Worm (Caenorhabditis elegans) whole organism, young adult: Measurements from ENCODE around the gene Y39G8B.5.

Source experiments
- B0336.3 ChIP-seq: fragments of 200-800 bp; sonication (Bioruptor generic); IDR thresholded peaks from 2 replicates; pipeline ENCODE4 v1.3.6; 2022; ENCODE audit warnings: missing genetic modification characterization, missing compliant biosample characterization
- D2030.7 ChIP-seq: fragments of 200-800 bp; sonication (Bioruptor generic); IDR thresholded peaks from 2 replicates; pipeline ENCODE4 v1.3.6; 2022; ENCODE audit warnings: missing genetic modification reagents, missing genetic modification characterization, missing compliant biosample characterization
- F49E8.2 ChIP-seq: sonication (generic microtip); optimal IDR thresholded peaks from 3 replicates; lab custom pipeline; 2017; ENCODE audit warnings: missing genetic modification characterization, mild to moderate bottlenecking, missing compliant biosample characterization, antibody characterized with exemption, moderate library complexity; ENCODE audit not compliant: insufficient read depth
- F55B11.4 ChIP-seq: sonication (generic microtip); optimal IDR thresholded peaks from 2 replicates; lab custom pipeline; 2016; ENCODE audit warnings: missing compliant biosample characterization, missing genetic modification characterization, borderline replicate concordance; ENCODE audit not compliant: insufficient read depth
- T26A5.8 ChIP-seq: sonication (generic microtip); optimal IDR thresholded peaks from 2 replicates; lab custom pipeline; 2016; ENCODE audit warnings: missing genetic modification characterization, missing compliant biosample characterization
- Y53G8AR.9 ChIP-seq: fragments of 200-800 bp; sonication (Bioruptor generic); conservative IDR thresholded peaks from 2 replicates; pipeline ENCODE4 v1.3.6; 2022; ENCODE audit warnings: missing genetic modification reagents, missing genetic modification characterization, missing compliant biosample characterization
- Y67H2A.10 ChIP-seq: fragments of 200-800 bp; sonication (Bioruptor generic); conservative IDR thresholded peaks from 2 replicates; pipeline ENCODE4 v1.3.6; 2022; ENCODE audit warnings: missing genetic modification reagents, missing genetic modification characterization, missing compliant biosample characterization
- Y95B8A.8 ChIP-seq: fragments of 200-800 bp; sonication (Bioruptor generic); IDR thresholded peaks from 2 replicates; pipeline ENCODE4 v1.3.6; 2022; ENCODE audit warnings: missing genetic modification reagents, missing genetic modification characterization, missing compliant biosample characterization
- aptf-2 ChIP-seq: fragments of 200-800 bp; sonication (Bioruptor generic); conservative IDR thresholded peaks from 2 replicates; pipeline ENCODE4 v1.3.6; 2022; ENCODE audit warnings: missing genetic modification reagents, missing genetic modification characterization, missing compliant biosample characterization
- aptf-3 ChIP-seq: fragments of 200-800 bp; sonication (Bioruptor generic); IDR thresholded peaks from 2 replicates; pipeline ENCODE4 v1.3.6; 2022; ENCODE audit warnings: missing genetic modification characterization, missing compliant biosample characterization
- atf-7 ChIP-seq: sonication (generic microtip); optimal IDR thresholded peaks from 2 replicates; lab custom pipeline; 2017; ENCODE audit warnings: mild to moderate bottlenecking, missing genetic modification characterization, missing compliant biosample characterization
- attf-3 ChIP-seq: fragments of 200-800 bp; sonication (Bioruptor generic); conservative IDR thresholded peaks from 2 replicates; pipeline ENCODE4 v1.3.6; 2022; ENCODE audit warnings: missing genetic modification reagents, missing genetic modification characterization, missing compliant biosample characterization
- attf-6 ChIP-seq: fragments of 200-800 bp; sonication (Bioruptor generic); IDR thresholded peaks from 2 replicates; pipeline ENCODE4 v1.3.6; 2022; ENCODE audit warnings: missing genetic modification reagents, missing genetic modification characterization, missing compliant biosample characterization
- egrh-3 ChIP-seq: fragments of 200-800 bp; sonication (Bioruptor generic); IDR thresholded peaks from 2 replicates; pipeline ENCODE4 v1.3.6; 2022; ENCODE audit warnings: missing genetic modification reagents, missing genetic modification characterization, missing compliant biosample characterization
- hmg-1.2 ChIP-seq: fragments of 200-800 bp; sonication (Bioruptor generic); IDR thresholded peaks from 2 replicates; pipeline ENCODE4 v1.3.6; 2022; ENCODE audit warnings: missing genetic modification reagents, missing genetic modification characterization, missing compliant biosample characterization
- hrde-1 ChIP-seq: sonication (generic microtip); optimal IDR thresholded peaks from 2 replicates; lab custom pipeline; 2016; ENCODE audit warnings: missing genetic modification characterization, mild to moderate bottlenecking, missing compliant biosample characterization, moderate library complexity, missing genotype, missing genetic modification reagents, borderline replicate concordance
- hsf-1 ChIP-seq: fragments of 200-800 bp; sonication (Bioruptor generic); IDR thresholded peaks from 2 replicates; pipeline ENCODE4 v1.3.6; 2022; ENCODE audit warnings: missing genetic modification reagents, missing genetic modification characterization, missing compliant biosample characterization
- let-526 ChIP-seq: fragments of 200-800 bp; sonication (Bioruptor generic); IDR thresholded peaks from 2 replicates; pipeline ENCODE4 v1.3.6; 2022; ENCODE audit warnings: missing genetic modification reagents, missing genetic modification characterization, missing compliant biosample characterization
- let-607 ChIP-seq, 2 experiments: fragments of 200-800 bp in 1 of 2; sonication (Bioruptor generic) in 1 of 2; sonication (generic microtip) in 1 of 2; optimal IDR thresholded peaks; 2 replicates each; lab custom pipeline; 2016 to 2018; ENCODE audit warnings: mild to moderate bottlenecking in 2 of 2, missing compliant biosample characterization in 2 of 2, missing genetic modification characterization in 2 of 2, moderate library complexity in 2 of 2, missing genotype in 1 of 2
- lir-1 ChIP-seq: fragments of 200-800 bp; sonication (Bioruptor generic); conservative IDR thresholded peaks from 2 replicates; pipeline ENCODE4 v1.3.6; 2022; ENCODE audit warnings: missing genetic modification reagents, missing genetic modification characterization, missing compliant biosample characterization
- nfya-1 ChIP-seq: sonication (generic microtip); optimal IDR thresholded peaks from 2 replicates; lab custom pipeline; 2017; ENCODE audit warnings: antibody characterized with exemption, missing compliant biosample characterization, missing genetic modification characterization, borderline replicate concordance; ENCODE audit not compliant: insufficient read depth
- nhr-179 ChIP-seq: sonication (generic microtip); optimal IDR thresholded peaks from 2 replicates; lab custom pipeline; 2016; ENCODE audit warnings: mild to moderate bottlenecking, missing genetic modification characterization, missing compliant biosample characterization
- nhr-80 ChIP-seq: sonication (generic microtip); optimal IDR thresholded peaks from 2 replicates; lab custom pipeline; 2016; ENCODE audit warnings: missing genetic modification characterization, missing compliant biosample characterization
- rec-8 ChIP-seq, 2 experiments: sonication (generic microtip); optimal IDR thresholded peaks; 2 replicates each; lab custom pipeline; 2016; ENCODE audit warnings: mild to moderate bottlenecking in 2 of 2, missing genetic modification characterization in 2 of 2, missing genetic modification reagents in 2 of 2, missing genotype in 2 of 2, missing biosample characterization in 1 of 2, missing compliant biosample characterization in 1 of 2, moderate library complexity in 1 of 2
- rpc-1 ChIP-seq, 2 experiments: fragments of 150-350 bp in 1 of 2; sonication (generic microtip) in 1 of 2; optimal IDR thresholded peaks; 2 replicates each; lab custom pipeline; 2014 to 2018; ENCODE audit warnings: missing biosample characterization in 1 of 2, missing genetic modification characterization in 1 of 2, missing genetic modification reagents in 1 of 2, missing genotype in 1 of 2
- sdz-38 ChIP-seq: sonication (generic microtip); optimal IDR thresholded peaks from 2 replicates; lab custom pipeline; 2016; ENCODE audit warnings: missing genotype, missing genetic modification characterization, missing compliant biosample characterization
- snpc-1.1 ChIP-seq: sonication (generic microtip); optimal IDR thresholded peaks from 2 replicates; lab custom pipeline; 2017; ENCODE audit warnings: missing genetic modification characterization, mild to moderate bottlenecking, missing compliant biosample characterization, antibody characterized with exemption, moderate library complexity, missing genotype, missing genetic modification reagents; ENCODE audit not compliant: insufficient read depth
- snpc-3.4 ChIP-seq: sonication (generic microtip); optimal IDR thresholded peaks from 2 replicates; lab custom pipeline; 2017; ENCODE audit warnings: missing genetic modification characterization, mild to moderate bottlenecking, missing compliant biosample characterization, antibody characterized with exemption, moderate library complexity, missing genotype, missing genetic modification reagents
- tbx-9 ChIP-seq: sonication (generic microtip); optimal IDR thresholded peaks from 2 replicates; lab custom pipeline; 2016; ENCODE audit warnings: borderline replicate concordance, missing genetic modification characterization, inconsistent platforms, missing compliant biosample characterization
- unc-130 ChIP-seq: sonication (generic microtip); optimal IDR thresholded peaks from 2 replicates; lab custom pipeline; 2016; ENCODE audit warnings: missing genetic modification reagents, missing genetic modification characterization, missing compliant biosample characterization
- zfh-2 ChIP-seq: fragments of 200-800 bp; sonication (Bioruptor generic); conservative IDR thresholded peaks from 2 replicates; pipeline ENCODE4 v1.3.6; 2022; ENCODE audit warnings: missing genetic modification reagents, missing genetic modification characterization, missing compliant biosample characterization
- ztf-22 ChIP-seq: fragments of 200-800 bp; sonication (Bioruptor generic); optimal IDR thresholded peaks from 2 replicates; lab custom pipeline; 2018; ENCODE audit warnings: mild to moderate bottlenecking, missing genetic modification characterization, moderate library complexity, missing compliant biosample characterization
- ztf-26 ChIP-seq: sonication (generic microtip); optimal IDR thresholded peaks from 2 replicates; lab custom pipeline; 2017; ENCODE audit warnings: missing genetic modification characterization, missing compliant biosample characterization
- ztf-28 ChIP-seq: fragments of 200-800 bp; sonication (Bioruptor generic); IDR thresholded peaks from 2 replicates; pipeline ENCODE4 v1.3.6; 2022; ENCODE audit warnings: missing genetic modification reagents, missing genetic modification characterization, missing compliant biosample characterization
- ztf-3 ChIP-seq: fragments of 200-800 bp; sonication (Bioruptor generic); optimal IDR thresholded peaks from 2 replicates; lab custom pipeline; 2018; ENCODE audit warnings: mild to moderate bottlenecking, missing genetic modification characterization, missing compliant biosample characterization

The Y39G8B.5 gene

ce11 chrII:13982247-13982646 is 9.4 kb downstream of the Y39G8B.5 start:
- TF ChIP-seq ztf-3 (GFP tag; lab: Kevin White, UChicago) (no peak), zfh-2 (GFP tag; lab: Robert Waterston, UW) (peak; percentile 72; the same call in 1 of the 2 replicates), D2030.7 (GFP tag; lab: Robert Waterston, UW) (no peak), egrh-3 (GFP tag; lab: Robert Waterston, UW) (peak; percentile 79)

DNA sequence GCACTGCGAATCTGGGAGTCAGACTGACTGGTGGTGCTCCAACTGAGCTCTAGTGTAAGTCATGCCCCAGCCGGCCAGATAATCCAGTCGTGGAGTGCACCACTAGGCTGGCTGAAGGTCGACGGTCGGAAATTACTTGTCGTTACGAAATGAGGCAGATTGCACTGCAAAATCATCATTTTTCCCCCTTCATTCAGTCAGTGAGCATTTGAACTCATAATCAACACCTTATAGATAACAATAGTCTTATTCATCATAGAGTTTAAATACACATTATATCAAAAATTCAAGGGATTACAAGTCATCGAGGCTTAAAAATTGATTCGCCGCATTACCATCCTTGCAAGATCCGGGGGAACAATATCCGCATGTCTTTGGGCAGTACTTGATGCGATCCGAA is 9.8 kb downstream of the Y39G8B.5 start:
- no peak for TF ChIP-seq F49E8.2 (tag; lab: Kevin White, UChicago)
- no peak for TF ChIP-seq aptf-2 (GFP tag; lab: Robert Waterston, UW)

ce11 chrII:13981097-13981496 is 10.5 kb downstream of the Y39G8B.5 start, which contains the start of gene Y39G8B.9:
TSS of gene Y39G8B.9 (plus strand) at chrII:13981365.
- TF ChIP-seq nhr-80 = peak; percentile 25
- no peak for TF ChIP-seq T26A5.8
- TF ChIP-seq, all 124 proteins: peak for 1

DNA sequence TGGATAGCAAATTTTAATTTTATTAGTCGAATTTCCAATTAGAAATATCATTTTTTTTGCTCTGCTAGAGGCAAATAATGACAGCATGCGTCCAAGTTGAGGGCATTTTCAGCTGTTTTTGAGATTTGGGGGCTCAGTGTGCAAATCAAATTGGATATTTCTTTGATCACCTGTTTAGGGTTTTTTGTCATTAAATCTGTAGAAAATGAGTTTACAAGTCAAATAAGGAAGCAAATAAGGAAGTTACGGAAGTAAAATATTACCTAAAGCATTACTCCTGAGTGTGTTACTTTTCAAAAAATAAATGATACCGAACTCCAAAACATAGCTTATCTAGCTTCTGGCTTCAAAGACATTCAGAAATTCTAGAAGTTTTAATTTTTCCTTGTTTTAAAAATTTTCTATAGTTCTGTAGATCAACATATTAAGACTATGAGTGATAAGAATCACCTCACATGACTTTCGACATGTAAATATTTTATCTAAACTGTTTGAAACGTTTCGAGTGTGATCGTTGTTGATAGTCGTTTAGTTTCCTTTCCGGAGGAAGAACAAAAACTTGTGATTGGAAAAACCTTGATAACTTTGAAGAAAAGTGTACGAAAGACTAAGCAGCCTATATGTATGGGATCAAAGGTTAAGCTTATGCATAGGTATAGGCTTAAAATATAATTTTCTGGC is 11.7 kb downstream of the Y39G8B.5 start, which contains the start of gene sre-48:
Gene sre-48, minus strand, starts transcription at position 51 of the 681 bp plus-strand sequence.
- TF ChIP-seq ztf-26 (tag; lab: Kevin White, UChicago) (no peak), lir-1 (GFP tag; lab: Robert Waterston, UW) (no peak), attf-6 (GFP tag; lab: Robert Waterston, UW) (no peak), F49E8.2 (tag; lab: Kevin White, UChicago) (no peak), aptf-3 (no peak), hrde-1 (tag; lab: Kevin White, UChicago) (no peak), nfya-1 (tag; lab: Kevin White, UChicago) (no peak), Y53G8AR.9 (GFP tag; lab: Robert Waterston, UW) (no peak), unc-130 (GFP tag; lab: Kevin White, UChicago) (no peak), sdz-38 (tag; lab: Kevin White, UChicago) (no peak), F55B11.4 (no peak), tbx-9 (no peak), attf-3 (GFP tag; lab: Robert Waterston, UW) (no peak), ztf-28 (GFP tag; lab: Robert Waterston, UW) (no peak), hmg-1.2 (GFP tag; lab: Robert Waterston, UW) (no peak)
- TF ChIP-seq, all 124 proteins: peak for 0

- TF ChIP-seq snpc-1.1 (tag; lab: Kevin White, UChicago) (no peak), snpc-3.4 (tag; lab: Kevin White, UChicago) (no peak), let-607 (tag; optimal IDR thresholded peaks at IDR 0.05; lab: Kevin White, UChicago) (no peak), T26A5.8 (no peak), let-526 (no peak), hsf-1 (GFP tag; lab: Robert Waterston, UW) (peak; percentile 93), Y67H2A.10 (GFP tag; lab: Robert Waterston, UW) (no peak), nhr-179 (tag; lab: Kevin White, UChicago) (no peak), ztf-22 (no peak), atf-7 (tag; lab: Kevin White, UChicago) (no peak), B0336.3 (GFP tag; lab: Robert Waterston, UW) (no peak), rpc-1 (optimal IDR thresholded peaks at IDR 0.05; lab: Kevin White, UChicago) (peak; percentile 31), rpc-1 (tag; optimal IDR thresholded peaks at IDR 0.05; lab: Kevin White, UChicago) (no peak), Y95B8A.8 (GFP tag; lab: Robert Waterston, UW) (no peak), rec-8 (tag; optimal IDR thresholded peaks at IDR 0.05; lab: Kevin White, UChicago) (no peak), ztf-26 (tag; lab: Kevin White, UChicago) (no peak)
Measured at ce11 chrII:13977701-13978100, 13.9 kb downstream of the Y39G8B.5 start.
